Fruit fly (Drosophila melanogaster) whole organism, embryonic: Measurements from ENCODE around the gene Sgsh.

Experiments used
- CG14965 ChIP-seq: fragments of 200-800 bp; sonication (Bioruptor generic); optimal IDR thresholded peaks from 2 replicates; lab custom pipeline; 2016; ENCODE audit warnings: missing biosample characterization, missing genetic modification characterization, borderline replicate concordance
- CG17359 ChIP-seq: fragments of 200-800 bp; sonication (Bioruptor generic); optimal IDR thresholded peaks from 3 replicates; lab custom pipeline; 2018; ENCODE audit warnings: missing biosample characterization, mild to moderate bottlenecking, missing genetic modification characterization, moderate library complexity
- CG4404 ChIP-seq: fragments of 200-800 bp; sonication (Bioruptor generic); IDR thresholded peaks from 2 replicates; pipeline ENCODE4 v1.3.6; 2022; ENCODE audit warnings: missing biosample characterization, missing genetic modification characterization
- E2f1 ChIP-seq: fragments of 200-800 bp; sonication (Bioruptor generic); IDR thresholded peaks from 2 replicates; pipeline ENCODE4 v1.3.6; 2022; ENCODE audit warnings: missing biosample characterization, missing genetic modification characterization
- Hey ChIP-seq: fragments of 200-800 bp; sonication (Bioruptor generic); optimal IDR thresholded peaks from 3 replicates; lab custom pipeline; 2018; ENCODE audit warnings: missing biosample characterization, mild to moderate bottlenecking, missing genetic modification characterization
- Hmx ChIP-seq: fragments of 200-800 bp; sonication (Bioruptor generic); optimal IDR thresholded peaks from 2 replicates; lab custom pipeline; 2016; ENCODE audit warnings: missing biosample characterization, missing genetic modification characterization
- danr ChIP-seq: fragments of 200-800 bp; sonication (Bioruptor generic); IDR thresholded peaks from 2 replicates; pipeline ENCODE4 v1.3.6; 2022; ENCODE audit warnings: missing biosample characterization, missing genetic modification characterization

DNA sequence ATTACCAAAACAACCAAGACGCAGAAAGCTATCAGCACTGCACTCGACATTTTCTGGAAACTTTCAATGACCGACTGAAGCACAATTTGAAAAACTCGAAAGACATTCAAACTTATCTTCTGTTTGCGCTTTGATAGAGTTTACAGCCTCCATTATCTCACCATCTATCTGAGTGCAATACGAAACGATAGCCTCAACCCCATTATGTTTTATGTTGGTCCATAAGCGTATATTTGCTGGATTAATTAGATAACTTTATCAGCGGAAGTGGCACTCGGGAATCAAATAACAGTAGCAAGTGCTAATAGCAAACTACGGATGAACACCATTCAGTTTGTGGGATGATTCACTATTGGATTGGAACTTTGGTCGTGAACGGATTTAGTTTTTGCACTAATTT, 9.9 kb downstream of the Sgsh start, which contains the start of gene CG34284:
- TF ChIP-seq CG4404 (GFP tag; lab: Robert Waterston, UW) = no peak
- TF ChIP-seq CG14965 (GFP tag; lab: Kevin White, UChicago) = no peak
- TF ChIP-seq danr (GFP tag; lab: Robert Waterston, UW) = no peak
- no peak for TF ChIP-seq Hmx (GFP tag; lab: Kevin White, UChicago)
- TF ChIP-seq Hey (tag; lab: Kevin White, UChicago) = no peak
- TF ChIP-seq E2f1 (GFP tag; lab: Robert Waterston, UW) = no peak
- no peak for TF ChIP-seq CG17359 (tag; lab: Kevin White, UChicago)
